Worm (Caenorhabditis elegans) whole organism, young adult: Measurements from ENCODE around the gene lurp-1.

Experiments used
- D2030.7 ChIP-seq: fragments of 200-800 bp; sonication (Bioruptor generic); IDR thresholded peaks from 2 replicates; pipeline ENCODE4 v1.3.6; 2022; ENCODE audit warnings: missing genetic modification reagents, missing genetic modification characterization, missing compliant biosample characterization
- F10E7.11 ChIP-seq: sonication (generic microtip); optimal IDR thresholded peaks from 2 replicates; lab custom pipeline; 2017; ENCODE audit warnings: mild to moderate bottlenecking, missing genetic modification characterization, moderate library complexity, missing compliant biosample characterization
- F33H1.4 ChIP-seq: fragments of 200-800 bp; sonication (Bioruptor generic); IDR thresholded peaks from 2 replicates; pipeline ENCODE4 v1.3.6; 2022; ENCODE audit warnings: missing genetic modification reagents, missing genetic modification characterization, missing compliant biosample characterization
- F37B4.10 ChIP-seq: fragments of 200-800 bp; sonication (Bioruptor generic); IDR thresholded peaks from 2 replicates; pipeline ENCODE4 v1.3.6; 2022; ENCODE audit warnings: missing genetic modification characterization, missing compliant biosample characterization
- F49E8.2 ChIP-seq: sonication (generic microtip); optimal IDR thresholded peaks from 3 replicates; lab custom pipeline; 2017; ENCODE audit warnings: missing genetic modification characterization, mild to moderate bottlenecking, missing compliant biosample characterization, antibody characterized with exemption, moderate library complexity; ENCODE audit not compliant: insufficient read depth
- F57A8.1 ChIP-seq: fragments of 200-800 bp; sonication (Bioruptor generic); optimal IDR thresholded peaks from 2 replicates; lab custom pipeline; 2018; ENCODE audit warnings: mild to moderate bottlenecking, missing genetic modification characterization, moderate library complexity, missing compliant biosample characterization
- K12H6.12 ChIP-seq: fragments of 200-800 bp; sonication (Bioruptor generic); optimal IDR thresholded peaks from 2 replicates; lab custom pipeline; 2018; ENCODE audit warnings: mild to moderate bottlenecking, missing genetic modification characterization, missing compliant biosample characterization
- Y56A3A.18 ChIP-seq: fragments of 200-800 bp; sonication (Bioruptor generic); IDR thresholded peaks from 2 replicates; pipeline ENCODE4 v1.3.6; 2022; ENCODE audit warnings: missing genetic modification reagents, missing genetic modification characterization, missing compliant biosample characterization
- aptf-2 ChIP-seq: fragments of 200-800 bp; sonication (Bioruptor generic); conservative IDR thresholded peaks from 2 replicates; pipeline ENCODE4 v1.3.6; 2022; ENCODE audit warnings: missing genetic modification reagents, missing genetic modification characterization, missing compliant biosample characterization
- aptf-3 ChIP-seq: fragments of 200-800 bp; sonication (Bioruptor generic); IDR thresholded peaks from 2 replicates; pipeline ENCODE4 v1.3.6; 2022; ENCODE audit warnings: missing genetic modification characterization, missing compliant biosample characterization
- attf-6 ChIP-seq: fragments of 200-800 bp; sonication (Bioruptor generic); IDR thresholded peaks from 2 replicates; pipeline ENCODE4 v1.3.6; 2022; ENCODE audit warnings: missing genetic modification reagents, missing genetic modification characterization, missing compliant biosample characterization
- bed-2 ChIP-seq: fragments of 200-800 bp; sonication (Bioruptor generic); IDR thresholded peaks from 2 replicates; pipeline ENCODE4 v1.3.6; 2022; ENCODE audit warnings: missing genetic modification reagents, missing genetic modification characterization, missing compliant biosample characterization
- cebp-1 ChIP-seq, 2 experiments: fragments of 200-800 bp in 1 of 2; sonication (Bioruptor generic) in 1 of 2; sonication (generic microtip) in 1 of 2; IDR thresholded peaks in 1 of 2; optimal IDR thresholded peaks in 1 of 2; 2 replicates each; pipeline versions ENCODE4 v1.3.6 to Lab custom; 2017 to 2022; ENCODE audit warnings: missing compliant biosample characterization in 2 of 2, missing genetic modification characterization in 2 of 2, mild to moderate bottlenecking in 1 of 2, missing genetic modification reagents in 1 of 2, moderate library complexity in 1 of 2
- ceh-100 ChIP-seq: fragments of 200-800 bp; sonication (Bioruptor generic); IDR thresholded peaks from 2 replicates; pipeline ENCODE4 v1.3.6; 2022; ENCODE audit warnings: missing genetic modification reagents, missing genetic modification characterization, missing compliant biosample characterization
- chd-7 ChIP-seq: sonication (generic microtip); optimal IDR thresholded peaks from 2 replicates; lab custom pipeline; 2016; ENCODE audit warnings: mild to moderate bottlenecking, missing genetic modification characterization, moderate library complexity, missing compliant biosample characterization
- die-1 ChIP-seq: sonication (generic microtip); optimal IDR thresholded peaks from 2 replicates; lab custom pipeline; 2016; ENCODE audit warnings: missing genotype, mild to moderate bottlenecking, missing genetic modification characterization, missing compliant biosample characterization
- dox-1 ChIP-seq: fragments of 200-800 bp; sonication (Bioruptor generic); IDR thresholded peaks from 2 replicates; pipeline ENCODE4 v1.3.6; 2022; ENCODE audit warnings: missing genetic modification reagents, missing genetic modification characterization, missing compliant biosample characterization
- dpff-1 ChIP-seq: sonication (generic microtip); optimal IDR thresholded peaks from 2 replicates; lab custom pipeline; 2017; ENCODE audit warnings: mild to moderate bottlenecking, missing genetic modification characterization, missing compliant biosample characterization
- efl-1 ChIP-seq: fragments of 150-350 bp; optimal IDR thresholded peaks from 2 replicates; lab custom pipeline; 2014; ENCODE audit warnings: missing biosample characterization, missing genetic modification reagents, missing genetic modification characterization
- egl-44 ChIP-seq: fragments of 200-800 bp; sonication (Bioruptor generic); IDR thresholded peaks from 2 replicates; pipeline ENCODE4 v1.3.6; 2022; ENCODE audit warnings: missing genetic modification reagents, missing genetic modification characterization, missing compliant biosample characterization
- egrh-3 ChIP-seq: fragments of 200-800 bp; sonication (Bioruptor generic); IDR thresholded peaks from 2 replicates; pipeline ENCODE4 v1.3.6; 2022; ENCODE audit warnings: missing genetic modification reagents, missing genetic modification characterization, missing compliant biosample characterization
- ets-4 ChIP-seq: fragments of 200-800 bp; sonication (Bioruptor generic); optimal IDR thresholded peaks from 2 replicates; lab custom pipeline; 2018; ENCODE audit warnings: mild to moderate bottlenecking, missing genetic modification characterization, missing compliant biosample characterization
- fkh-3 ChIP-seq: sonication (generic microtip); optimal IDR thresholded peaks from 2 replicates; lab custom pipeline; 2016; ENCODE audit warnings: mild to moderate bottlenecking, missing genetic modification characterization, missing compliant biosample characterization
- him-1 ChIP-seq: sonication (generic microtip); optimal IDR thresholded peaks from 2 replicates; lab custom pipeline; 2016; ENCODE audit warnings: missing genotype, missing genetic modification reagents, missing genetic modification characterization, missing compliant biosample characterization
- hmg-1.2 ChIP-seq: fragments of 200-800 bp; sonication (Bioruptor generic); IDR thresholded peaks from 2 replicates; pipeline ENCODE4 v1.3.6; 2022; ENCODE audit warnings: missing genetic modification reagents, missing genetic modification characterization, missing compliant biosample characterization
- hmg-20 ChIP-seq: fragments of 200-800 bp; sonication (Bioruptor generic); IDR thresholded peaks from 2 replicates; pipeline ENCODE4 v1.3.6; 2022; ENCODE audit warnings: missing genetic modification reagents, missing genetic modification characterization, missing compliant biosample characterization
- hrde-1 ChIP-seq: sonication (generic microtip); optimal IDR thresholded peaks from 2 replicates; lab custom pipeline; 2016; ENCODE audit warnings: missing genetic modification characterization, mild to moderate bottlenecking, missing compliant biosample characterization, moderate library complexity, missing genotype, missing genetic modification reagents, borderline replicate concordance
- lin-54 ChIP-seq: fragments of 200-800 bp; sonication (Bioruptor generic); optimal IDR thresholded peaks from 2 replicates; lab custom pipeline; 2018; ENCODE audit warnings: mild to moderate bottlenecking, missing genetic modification characterization, missing compliant biosample characterization
- lir-1 ChIP-seq: fragments of 200-800 bp; sonication (Bioruptor generic); conservative IDR thresholded peaks from 2 replicates; pipeline ENCODE4 v1.3.6; 2022; ENCODE audit warnings: missing genetic modification reagents, missing genetic modification characterization, missing compliant biosample characterization
- lsl-1 ChIP-seq: fragments of 200-800 bp; sonication (Bioruptor generic); optimal IDR thresholded peaks from 2 replicates; lab custom pipeline; 2018; ENCODE audit warnings: mild to moderate bottlenecking, missing genetic modification characterization, moderate library complexity, missing compliant biosample characterization
- lsy-27 ChIP-seq: sonication (generic microtip); optimal IDR thresholded peaks from 2 replicates; lab custom pipeline; 2017; ENCODE audit warnings: missing genetic modification characterization, mild to moderate bottlenecking, missing compliant biosample characterization, antibody characterized with exemption, missing genotype, borderline replicate concordance; ENCODE audit not compliant: insufficient read depth
- madf-10 ChIP-seq: sonication (generic microtip); optimal IDR thresholded peaks from 2 replicates; lab custom pipeline; 2016; ENCODE audit warnings: mild to moderate bottlenecking, missing genetic modification characterization, missing compliant biosample characterization
- madf-3 ChIP-seq: fragments of 200-800 bp; sonication (Bioruptor generic); IDR thresholded peaks from 2 replicates; pipeline ENCODE4 v1.3.6; 2022; ENCODE audit warnings: missing genetic modification reagents, missing genetic modification characterization, missing compliant biosample characterization
- madf-8 ChIP-seq: fragments of 200-800 bp; sonication (Bioruptor generic); conservative IDR thresholded peaks from 2 replicates; pipeline ENCODE4 v1.3.6; 2022; ENCODE audit warnings: missing genetic modification reagents, missing genetic modification characterization, missing compliant biosample characterization
- nfya-2 ChIP-seq: fragments of 200-800 bp; sonication (Bioruptor generic); IDR thresholded peaks from 2 replicates; pipeline ENCODE4 v1.3.6; 2022; ENCODE audit warnings: missing genetic modification reagents, missing genetic modification characterization, missing compliant biosample characterization
- nhr-90 ChIP-seq: sonication (generic microtip); optimal IDR thresholded peaks from 2 replicates; lab custom pipeline; 2016; ENCODE audit warnings: missing genotype, mild to moderate bottlenecking, missing genetic modification characterization, missing compliant biosample characterization
- rcor-1 ChIP-seq: fragments of 200-800 bp; sonication (Bioruptor generic); IDR thresholded peaks from 2 replicates; pipeline ENCODE4 v1.3.6; 2022; ENCODE audit warnings: missing genetic modification reagents, missing genetic modification characterization, missing compliant biosample characterization
- repo-1 ChIP-seq: sonication (generic microtip); optimal IDR thresholded peaks from 2 replicates; lab custom pipeline; 2017; ENCODE audit warnings: mild to moderate bottlenecking, missing genetic modification characterization, missing compliant biosample characterization
- snpc-1.1 ChIP-seq: sonication (generic microtip); optimal IDR thresholded peaks from 2 replicates; lab custom pipeline; 2017; ENCODE audit warnings: missing genetic modification characterization, mild to moderate bottlenecking, missing compliant biosample characterization, antibody characterized with exemption, moderate library complexity, missing genotype, missing genetic modification reagents; ENCODE audit not compliant: insufficient read depth
- snpc-3.4 ChIP-seq: sonication (generic microtip); optimal IDR thresholded peaks from 2 replicates; lab custom pipeline; 2017; ENCODE audit warnings: missing genetic modification characterization, mild to moderate bottlenecking, missing compliant biosample characterization, antibody characterized with exemption, moderate library complexity, missing genotype, missing genetic modification reagents
- tbp1 ChIP-seq: fragments of 200-800 bp; sonication (Bioruptor generic); optimal IDR thresholded peaks from 2 replicates; lab custom pipeline; 2018; ENCODE audit warnings: mild to moderate bottlenecking, missing genetic modification characterization, missing compliant biosample characterization
- zim-3 ChIP-seq: sonication (generic microtip); optimal IDR thresholded peaks from 2 replicates; lab custom pipeline; 2017; ENCODE audit warnings: mild to moderate bottlenecking, missing genetic modification characterization, moderate library complexity, missing compliant biosample characterization
- ztf-26 ChIP-seq: sonication (generic microtip); optimal IDR thresholded peaks from 2 replicates; lab custom pipeline; 2017; ENCODE audit warnings: missing genetic modification characterization, missing compliant biosample characterization
- ztf-3 ChIP-seq: fragments of 200-800 bp; sonication (Bioruptor generic); optimal IDR thresholded peaks from 2 replicates; lab custom pipeline; 2018; ENCODE audit warnings: mild to moderate bottlenecking, missing genetic modification characterization, missing compliant biosample characterization

lurp-1 gene

DNA sequence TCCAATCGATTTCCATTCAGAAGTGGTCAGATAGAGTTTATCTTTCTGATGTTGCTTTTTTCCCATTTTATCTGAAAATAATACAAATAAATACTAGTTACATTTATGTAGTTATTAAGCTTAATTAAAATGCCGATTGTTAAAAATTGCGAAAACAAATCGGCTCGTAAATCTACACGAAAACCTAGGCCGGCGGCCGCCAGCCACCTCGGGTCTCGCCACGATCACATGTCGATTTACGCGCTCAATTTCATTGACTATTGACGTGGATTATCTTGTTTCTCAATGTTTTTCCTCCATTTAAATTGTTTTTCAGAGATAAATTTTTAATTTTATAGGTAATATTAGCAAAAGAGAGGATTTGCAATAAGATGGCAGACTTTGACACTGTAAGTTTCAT is 8.2 kb upstream of the lurp-1 start, which contains the start of the genes cyn-4 and copz-1 (continued):
- TF ChIP-seq F37B4.10 (GFP tag; lab: Robert Waterston, UW) (no peak), madf-3 (GFP tag; lab: Robert Waterston, UW) (no peak), egl-44 (GFP tag; lab: Robert Waterston, UW) (peak; percentile 52; the same call in 1 of the 2 replicates), ceh-100 (GFP tag; lab: Robert Waterston, UW) (no peak)

DNA sequence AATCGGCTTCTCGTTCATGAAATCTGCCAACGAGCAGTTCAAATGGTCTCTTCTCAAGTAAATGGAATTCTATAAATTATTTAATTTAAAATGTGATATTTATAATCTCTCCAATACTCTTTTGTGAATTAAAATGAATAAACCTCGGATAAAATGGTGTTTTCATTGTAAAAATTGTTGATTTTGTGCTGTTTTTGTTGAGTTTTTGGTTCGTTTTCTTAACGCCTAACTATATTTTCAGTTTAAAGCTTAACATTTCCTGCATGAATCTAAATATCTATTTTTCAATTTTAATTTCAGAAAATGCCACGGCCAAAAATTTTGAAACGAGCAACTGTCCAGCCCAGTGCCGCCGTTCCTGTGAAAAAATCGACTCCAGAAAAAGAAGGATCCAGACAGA is 7.1 kb upstream of the lurp-1 start, which contains the start of gene orc-2:
Gene orc-2 (plus strand): TSS at position 301 of the 400 bp plus-strand sequence.
- TF ChIP-seq die-1 (tag; lab: Kevin White, UChicago) (no peak), nfya-2 (GFP tag; lab: Robert Waterston, UW) (no peak), ztf-3 (GFP tag; lab: Kevin White, UChicago) (no peak), nhr-90 (tag; lab: Kevin White, UChicago) (no peak), efl-1 (GFP tag; lab: Kevin White, UChicago) (no peak), attf-6 (GFP tag; lab: Robert Waterston, UW) (no peak)
- TF ChIP-seq, all 124 proteins: peak for 0

DNA sequence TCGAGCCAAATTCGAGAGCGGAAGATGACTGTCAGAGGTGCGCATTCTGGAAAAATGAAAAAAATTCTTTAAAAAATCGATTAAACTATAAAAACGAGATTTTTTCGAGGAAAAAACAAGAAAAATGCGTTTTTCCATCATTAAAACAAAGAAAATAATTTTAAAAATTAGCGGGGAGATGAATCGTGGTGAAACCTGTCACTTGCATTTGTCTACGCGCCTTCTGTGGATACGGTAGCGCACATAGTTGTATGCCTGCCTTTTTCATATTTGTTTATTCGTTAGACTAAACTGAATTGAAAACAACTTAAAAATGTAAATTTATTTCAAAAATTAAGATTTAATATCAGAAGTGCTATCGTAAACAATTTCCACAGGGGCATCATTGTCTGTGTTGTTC is 3.7 kb downstream of the lurp-1 start, which contains the start of gene egg-3:
Gene egg-3 (minus strand): TSS at position 46 of the 400 bp plus-strand sequence.
- TF ChIP-seq chd-7 (tag; lab: Kevin White, UChicago), result no peak
- TF ChIP-seq cebp-1 (GFP tag; IDR thresholded peaks at IDR 0.05; lab: Robert Waterston, UW), result no peak
- no peak for TF ChIP-seq cebp-1 (tag; optimal IDR thresholded peaks at IDR 0.05; lab: Kevin White, UChicago)
- TF ChIP-seq madf-8 (GFP tag; lab: Robert Waterston, UW), result peak; percentile 95
- TF ChIP-seq lir-1, result no peak
- no peak for TF ChIP-seq ets-4
- TF ChIP-seq aptf-3 (GFP tag; lab: Robert Waterston, UW), result no peak
- TF ChIP-seq F49E8.2 (tag; lab: Kevin White, UChicago), result peak; percentile 53
- TF ChIP-seq snpc-3.4 (tag; lab: Kevin White, UChicago), result peak; percentile 47
- TF ChIP-seq snpc-1.1 (tag; lab: Kevin White, UChicago), result peak; percentile 15
- peak; percentile 82; the same call in 1 of the 2 replicates for TF ChIP-seq D2030.7 (GFP tag; lab: Robert Waterston, UW)
- TF ChIP-seq nfya-2 (GFP tag; lab: Robert Waterston, UW), result no peak
- TF ChIP-seq tbp1 (GFP tag; lab: Kevin White, UChicago), result peak; percentile 22
- TF ChIP-seq him-1 (tag; lab: Kevin White, UChicago), result peak; percentile 43
- peak; percentile 73 for TF ChIP-seq lin-54 (GFP tag; lab: Kevin White, UChicago)
- 0 out of 2 replicates have a peak, but pooled peaks have one; percentile 50 for TF ChIP-seq dox-1 (GFP tag; lab: Robert Waterston, UW)
- TF ChIP-seq ztf-26, result no peak
- TF ChIP-seq hmg-20 (GFP tag; lab: Robert Waterston, UW), result no peak
- TF ChIP-seq zim-3, result no peak
- TF ChIP-seq Y56A3A.18, result no peak
- TF ChIP-seq madf-10 (tag; lab: Kevin White, UChicago), result no peak
- peak; percentile 93 for TF ChIP-seq efl-1 (GFP tag; lab: Kevin White, UChicago)
- peak; percentile 93 for TF ChIP-seq lsl-1
- TF ChIP-seq K12H6.12 (tag; lab: Kevin White, UChicago), result no peak
- no peak for TF ChIP-seq aptf-2
- TF ChIP-seq egrh-3 (GFP tag; lab: Robert Waterston, UW), result no peak
- TF ChIP-seq fkh-3 (tag; lab: Kevin White, UChicago), result no peak
- TF ChIP-seq repo-1 (tag; lab: Kevin White, UChicago), result no peak
- TF ChIP-seq hrde-1, result no peak
- TF ChIP-seq lsy-27 (tag; lab: Kevin White, UChicago), result no peak
- peak; percentile 92 for TF ChIP-seq F33H1.4 (GFP tag; lab: Robert Waterston, UW)
- peak; percentile 18; the same call in 1 of the 2 replicates for TF ChIP-seq hmg-1.2
- TF ChIP-seq F57A8.1 (GFP tag; lab: Kevin White, UChicago), result no peak
- no peak for TF ChIP-seq F10E7.11 (tag; lab: Kevin White, UChicago)
- TF ChIP-seq bed-2 (GFP tag; lab: Robert Waterston, UW), result no peak
- no peak for TF ChIP-seq dpff-1 (tag; lab: Kevin White, UChicago)
- no peak for TF ChIP-seq rcor-1 (GFP tag; lab: Robert Waterston, UW)
